Worm (Caenorhabditis elegans): ENCODE measurements around the gene Y75B8A.18.

Y75B8A.18 gene

ce11 chrIII:12260413-12260812, 34.4 kb upstream of the Y75B8A.18 start:
- TF ChIP-seq unc-39 (tag; optimal IDR thresholded peaks at IDR 0.05), result no peak
- TF ChIP-seq nhr-67 (tag; optimal IDR thresholded peaks at IDR 0.05), result no peak
- TF ChIP-seq sea-2 (GFP tag; optimal IDR thresholded peaks at IDR 0.05), result no peak
- no peak for TF ChIP-seq lin-15B (tag; optimal IDR thresholded peaks at IDR 0.05)
- no peak for TF ChIP-seq egl-27 (tag; optimal IDR thresholded peaks at IDR 0.05)
- TF ChIP-seq fkh-2 (tag; optimal IDR thresholded peaks at IDR 0.05), result no peak
- no peak for TF ChIP-seq snpc-4 (tag; optimal IDR thresholded peaks at IDR 0.05)
- TF ChIP-seq nhr-12 (tag; optimal IDR thresholded peaks at IDR 0.05), result no peak
- TF ChIP-seq ceh-28 (tag; optimal IDR thresholded peaks at IDR 0.05), result no peak
- no peak for TF ChIP-seq mml-1 (tag; optimal IDR thresholded peaks at IDR 0.05)
- no peak for TF ChIP-seq nhr-43 (tag; optimal IDR thresholded peaks at IDR 0.05; ENCODE audit: poor library complexity, severe bottlenecking)
- TF ChIP-seq eor-1 (tag; optimal IDR thresholded peaks at IDR 0.05), result no peak
- TF ChIP-seq nhr-11 (tag; optimal IDR thresholded peaks at IDR 0.05), result no peak
- no peak for TF ChIP-seq ama-1 (optimal IDR thresholded peaks at IDR 0.05)
- TF ChIP-seq elt-1 (tag; optimal IDR thresholded peaks at IDR 0.05), result no peak
- TF ChIP-seq mdl-1 (tag; optimal IDR thresholded peaks at IDR 0.05), result no peak
- no peak for TF ChIP-seq skn-1 (tag; optimal IDR thresholded peaks at IDR 0.05)
- TF ChIP-seq elt-3 (tag; optimal IDR thresholded peaks at IDR 0.05), result no peak

DNA sequence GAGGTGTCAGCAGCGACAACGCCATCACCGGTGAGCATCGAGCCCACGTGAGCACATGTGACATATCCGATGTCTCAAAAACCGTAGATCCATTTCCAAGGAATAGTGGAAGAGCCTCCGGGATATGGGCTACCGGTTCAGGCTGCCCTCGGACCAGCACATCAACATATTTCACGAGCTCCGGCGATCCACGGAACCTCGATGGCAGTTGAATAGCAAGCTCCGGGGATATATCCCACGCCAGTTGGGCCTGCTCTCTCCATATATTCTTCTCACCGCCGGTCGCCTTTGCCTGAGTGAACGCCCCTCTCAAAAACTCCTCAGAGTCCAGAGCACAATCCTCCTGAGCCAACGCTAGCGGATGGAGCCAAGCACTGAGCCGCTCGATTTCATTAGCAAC, 33.8 kb upstream of the Y75B8A.18 start:
- TF ChIP-seq fkh-2 (tag; optimal IDR thresholded peaks at IDR 0.05) (no peak), elt-2 (tag; optimal IDR thresholded peaks at IDR 0.05) (no peak), eor-1 (tag; optimal IDR thresholded peaks at IDR 0.05) (no peak), snpc-4 (tag; optimal IDR thresholded peaks at IDR 0.05) (no peak), nhr-25 (tag; optimal IDR thresholded peaks at IDR 0.05) (no peak), lin-15B (tag; optimal IDR thresholded peaks at IDR 0.05) (no peak), jun-1 (tag; optimal IDR thresholded peaks at IDR 0.05) (no peak), ZK546.5 (tag; optimal IDR thresholded peaks at IDR 0.05) (no peak), skn-1 (tag; optimal IDR thresholded peaks at IDR 0.05) (no peak), zag-1 (tag; optimal IDR thresholded peaks at IDR 0.05) (no peak)

DNA sequence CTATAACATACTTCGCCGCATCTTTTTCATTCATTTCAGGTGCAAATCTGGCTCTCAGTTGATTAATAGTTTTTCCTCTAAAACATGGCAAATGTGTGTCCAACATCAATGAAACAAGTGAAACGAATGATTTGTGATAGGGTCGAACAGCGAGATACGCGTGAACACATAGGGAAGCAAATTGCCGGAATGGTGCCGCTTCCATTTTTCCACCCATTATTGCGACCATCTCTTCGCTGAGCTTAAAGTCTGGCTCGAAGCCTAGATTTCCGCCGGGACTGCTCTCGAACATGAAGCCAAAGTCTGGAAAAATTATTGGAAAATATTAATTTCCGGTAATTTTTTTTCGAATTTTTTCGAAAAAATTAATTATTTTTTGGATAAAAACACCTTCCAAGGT, 27.3 kb upstream of the Y75B8A.18 start:
- TF ChIP-seq ceh-9 (tag; optimal IDR thresholded peaks at IDR 0.05), result no peak
- TF ChIP-seq R02D3.7 (tag; optimal IDR thresholded peaks at IDR 0.05), result no peak
- TF ChIP-seq snpc-4 (tag; optimal IDR thresholded peaks at IDR 0.05), result no peak
- TF ChIP-seq nhr-76 (tag; optimal IDR thresholded peaks at IDR 0.05), result no peak
- no peak for TF ChIP-seq lin-39 (tag; optimal IDR thresholded peaks at IDR 0.05)
- no peak for TF ChIP-seq ama-1 (optimal IDR thresholded peaks at IDR 0.05)
- no peak for TF ChIP-seq fos-1 (tag; optimal IDR thresholded peaks at IDR 0.05)
- no peak for TF ChIP-seq ceh-28 (tag; optimal IDR thresholded peaks at IDR 0.05)
- no peak for TF ChIP-seq tbx-2 (tag; optimal IDR thresholded peaks at IDR 0.05)

- TF ChIP-seq nhr-237 (tag; optimal IDR thresholded peaks at IDR 0.05) (no peak), aly-2 (tag; optimal IDR thresholded peaks at IDR 0.05) (no peak), unc-62 (GFP tag; optimal IDR thresholded peaks at IDR 0.05) (no peak), ceh-82 (tag; optimal IDR thresholded peaks at IDR 0.05) (no peak), skn-1 (tag; optimal IDR thresholded peaks at IDR 0.05) (no peak), snpc-4 (tag; optimal IDR thresholded peaks at IDR 0.05) (no peak), egl-5 (tag; optimal IDR thresholded peaks at IDR 0.05) (no peak), nhr-12 (tag; optimal IDR thresholded peaks at IDR 0.05) (no peak), ama-1 (optimal IDR thresholded peaks at IDR 0.05) (no peak), nhr-25 (tag; optimal IDR thresholded peaks at IDR 0.05) (no peak), lsy-12 (tag; optimal IDR thresholded peaks at IDR 0.05) (no peak), fkh-2 (tag; optimal IDR thresholded peaks at IDR 0.05) (no peak), zag-1 (tag; optimal IDR thresholded peaks at IDR 0.05) (no peak), nhr-76 (tag; optimal IDR thresholded peaks at IDR 0.05) (no peak)
Measured at ce11 chrIII:12251178-12251577, 25.1 kb upstream of the Y75B8A.18 start.

- TF ChIP-seq unc-62 (GFP tag; optimal IDR thresholded peaks at IDR 0.05), result peak; percentile 75
- no peak for TF ChIP-seq zag-1 (tag; optimal IDR thresholded peaks at IDR 0.05)
- no peak for TF ChIP-seq mml-1 (tag; optimal IDR thresholded peaks at IDR 0.05)
- peak; percentile 90 for TF ChIP-seq skn-1 (tag; optimal IDR thresholded peaks at IDR 0.05)
- TF ChIP-seq lsy-12 (tag; optimal IDR thresholded peaks at IDR 0.05), result peak; percentile 90
- no peak for TF ChIP-seq sea-2 (GFP tag; optimal IDR thresholded peaks at IDR 0.05)
- no peak for TF ChIP-seq nhr-237 (tag; optimal IDR thresholded peaks at IDR 0.05)
- TF ChIP-seq ceh-9 (tag; optimal IDR thresholded peaks at IDR 0.05), result no peak
- TF ChIP-seq lin-15B (tag; optimal IDR thresholded peaks at IDR 0.05), result peak; percentile 94
- TF ChIP-seq nhr-77 (tag; optimal IDR thresholded peaks at IDR 0.05), result peak; percentile 70
- TF ChIP-seq nhr-25 (tag; optimal IDR thresholded peaks at IDR 0.05), result peak; percentile 94
- peak in 2 of 3 experiments; percentile 31 to 82 for TF ChIP-seq elt-3 (tag; optimal IDR thresholded peaks at IDR 0.05)
- TF ChIP-seq ztf-4 (tag; optimal IDR thresholded peaks at IDR 0.05), result peak; percentile 51
- peak; percentile 84 for TF ChIP-seq ceh-82 (tag; optimal IDR thresholded peaks at IDR 0.05)
- TF ChIP-seq ceh-28 (tag; optimal IDR thresholded peaks at IDR 0.05), result peak; percentile 75
- TF ChIP-seq unc-39 (tag; optimal IDR thresholded peaks at IDR 0.05), result peak; percentile 60
- peak; percentile 29 for TF ChIP-seq mdl-1 (tag; optimal IDR thresholded peaks at IDR 0.05)
- no peak for TF ChIP-seq ztf-11 (tag; optimal IDR thresholded peaks at IDR 0.05)
- TF ChIP-seq nhr-76 (tag; optimal IDR thresholded peaks at IDR 0.05), result peak; percentile 67
- TF ChIP-seq pha-4 (tag; optimal IDR thresholded peaks at IDR 0.05), result peak; percentile 94
- TF ChIP-seq R02D3.7 (tag; optimal IDR thresholded peaks at IDR 0.05), result peak; percentile 85
- peak; percentile 85 for TF ChIP-seq aly-2 (tag; optimal IDR thresholded peaks at IDR 0.05)
- TF ChIP-seq ama-1 (optimal IDR thresholded peaks at IDR 0.05), result peak; percentile 99
- TF ChIP-seq nhr-28 (tag; optimal IDR thresholded peaks at IDR 0.05), result peak; percentile 63
- no peak for TF ChIP-seq nhr-12 (tag; optimal IDR thresholded peaks at IDR 0.05)
- TF ChIP-seq ZK546.5 (tag; optimal IDR thresholded peaks at IDR 0.05), result no peak
- TF ChIP-seq nhr-23 (tag; optimal IDR thresholded peaks at IDR 0.05), result peak; percentile 98
- peak; percentile 96 for TF ChIP-seq lin-39 (tag; optimal IDR thresholded peaks at IDR 0.05)
Measured at ce11 chrIII:12250114-12250792, 24.2 kb upstream of the Y75B8A.18 start, which contains the start of the genes tim-1 and Y75B8A.23. TSS of gene tim-1 (minus strand) at chrIII:12250164. TSS of gene Y75B8A.23 (plus strand) at chrIII:12250660.
